Worm (Caenorhabditis elegans) whole organism, midembryonic: ENCODE measurements around the gene Y53G8AL.3.
A peak's percentile ranks its signal among the peaks of the same experiment; 100 is the strongest.

Source experiments
- T22C8.4 ChIP-seq: fragments of 200-800 bp; sonication (Bioruptor generic); IDR thresholded peaks from 2 replicates; pipeline ENCODE4 v1.3.6; 2022; ENCODE audit warnings: missing genetic modification characterization, missing compliant biosample characterization
- cog-1 ChIP-seq: sonication (generic microtip); optimal IDR thresholded peaks from 2 replicates; lab custom pipeline; 2016; ENCODE audit warnings: missing genetic modification characterization, missing compliant biosample characterization
- flt-1 ChIP-seq: fragments of 200-800 bp; sonication (Bioruptor generic); IDR thresholded peaks from 2 replicates; pipeline ENCODE4 v1.3.6; 2022; ENCODE audit warnings: missing genetic modification characterization, missing compliant biosample characterization
- med-1 ChIP-seq: sonication (generic microtip); optimal IDR thresholded peaks from 2 replicates; lab custom pipeline; 2017; ENCODE audit warnings: missing genetic modification characterization, mild to moderate bottlenecking, missing compliant biosample characterization, antibody characterized with exemption, missing genetic modification reagents; ENCODE audit not compliant: insufficient read depth
- tab-1 ChIP-seq: fragments of 200-800 bp; sonication (Bioruptor generic); IDR thresholded peaks from 2 replicates; pipeline ENCODE4 v1.3.6; 2022; ENCODE audit warnings: missing genetic modification characterization, missing compliant biosample characterization

- no peak for TF ChIP-seq tab-1 (GFP tag; lab: Robert Waterston, UW)
- TF ChIP-seq med-1 (GFP tag; lab: Kevin White, UChicago) = no peak
- TF ChIP-seq flt-1 = no peak
- TF ChIP-seq T22C8.4 (GFP tag; lab: Robert Waterston, UW) = peak; percentile 36; the same call in 1 of the 2 replicates
- TF ChIP-seq cog-1 (tag; lab: Kevin White, UChicago) = no peak
These were observed 10.8 kb upstream of the Y53G8AL.3 start for ce11 chrIII:3263696-3264095.
